Fruit fly (Drosophila melanogaster): ENCODE measurements around the gene ssp6.

The ssp6 gene

dm6 chr3L:6054803-6055202, 21.7 kb upstream of the ssp6 start, which contains the start of gene tant (continued):
- TF ChIP-seq stwl (tag; optimal IDR thresholded peaks at IDR 0.05) (peak; percentile 58), CG4360 (GFP tag; IDR thresholded peaks at IDR 0.05) (no peak), CG14860 (GFP tag; IDR thresholded peaks at IDR 0.05; ENCODE audit: partially characterized antibody) (peak; percentile 86), ato (GFP tag; IDR thresholded peaks at IDR 0.05; ENCODE audit: partially characterized antibody) (peak; percentile 86), Doc2 (GFP tag; IDR thresholded peaks at IDR 0.05) (no peak), CG33213 (GFP tag; optimal IDR thresholded peaks at IDR 0.05) (peak; percentile 64), yki (optimal IDR thresholded peaks at IDR 0.05) (peak; percentile 55), CG6854 (GFP tag; optimal IDR thresholded peaks at IDR 0.05) (no peak), CG2199 (GFP tag; IDR thresholded peaks at IDR 0.05) (no peak), CG10321 (GFP tag; IDR thresholded peaks at IDR 0.05) (no peak), CG13287 (GFP tag; IDR thresholded peaks at IDR 0.05; ENCODE audit: partially characterized antibody) (peak; percentile 92), grau (tag; optimal IDR thresholded peaks at IDR 0.05) (no peak), inv (GFP tag; IDR thresholded peaks at IDR 0.05; ENCODE audit: partially characterized antibody) (peak; percentile 92), CG11093 (GFP tag; IDR thresholded peaks at IDR 0.05) (no peak), sna (GFP tag; IDR thresholded peaks at IDR 0.05; ENCODE audit: partially characterized antibody) (peak; percentile 92), Scr (GFP tag; IDR thresholded peaks at IDR 0.05; ENCODE audit: partially characterized antibody) (peak; percentile 95), crp (GFP tag; optimal IDR thresholded peaks at IDR 0.05) (peak in 1 of 2 experiments; percentile 41), Xrp1 (GFP tag; IDR thresholded peaks at IDR 0.05) (no peak), Myb (GFP tag; optimal IDR thresholded peaks at IDR 0.05) (peak; percentile 100), CG9609 (GFP tag; optimal IDR thresholded peaks at IDR 0.05) (peak; percentile 23), fd96Cb (tag; optimal IDR thresholded peaks at IDR 0.05) (no peak), cg (GFP tag; optimal IDR thresholded peaks at IDR 0.05) (no peak), bigmax (GFP tag; optimal IDR thresholded peaks at IDR 0.05) (no peak), ewg (GFP tag; optimal IDR thresholded peaks at IDR 0.05) (peak; percentile 7), MTF-1 (GFP tag; optimal IDR thresholded peaks at IDR 0.05; ENCODE audit: borderline replicate concordance) (no peak), CG3838 (GFP tag; optimal IDR thresholded peaks at IDR 0.05) (no peak), Oaz (GFP tag; IDR thresholded peaks at IDR 0.05) (no peak), CG1603 (tag; optimal IDR thresholded peaks at IDR 0.05) (peak; percentile 31), CG8290 (GFP tag; optimal IDR thresholded peaks at IDR 0.05) (peak; percentile 36), CG8290 (tag; optimal IDR thresholded peaks at IDR 0.05) (no peak), hth (optimal IDR thresholded peaks at IDR 0.05) (no peak), Opbp (GFP tag; IDR thresholded peaks at IDR 0.05; ENCODE audit: partially characterized antibody) (peak; percentile 90), CG12391 (tag; optimal IDR thresholded peaks at IDR 0.05) (peak; percentile 24), CG10979 (tag; optimal IDR thresholded peaks at IDR 0.05) (peak; percentile 12), dm (GFP tag; optimal IDR thresholded peaks at IDR 0.05) (peak; percentile 27), sima (GFP tag; optimal IDR thresholded peaks at IDR 0.05) (no peak), CG31388 (GFP tag; optimal IDR thresholded peaks at IDR 0.05) (no peak), Med (GFP tag) (peak; percentile 65), CG4617 (GFP tag; optimal IDR thresholded peaks at IDR 0.05; ENCODE audit: borderline replicate concordance) (peak; percentile 86), Doc3 (GFP tag; IDR thresholded peaks at IDR 0.05; ENCODE audit: partially characterized antibody) (peak; percentile 89), dpn (GFP tag; optimal IDR thresholded peaks at IDR 0.05) (peak in 1 of 2 experiments; percentile 17), disco-r (GFP tag; optimal IDR thresholded peaks at IDR 0.05) (no peak), CG17829 (tag; optimal IDR thresholded peaks at IDR 0.05) (peak; percentile 8), CG12236 (GFP tag; optimal IDR thresholded peaks at IDR 0.05) (no peak), Xbp1 (GFP tag; optimal IDR thresholded peaks at IDR 0.05) (peak; percentile 11), CG2120 (GFP tag; optimal IDR thresholded peaks at IDR 0.05) (peak; percentile 16), CoRest (tag; optimal IDR thresholded peaks at IDR 0.05) (peak; percentile 66), Elba2 (GFP tag; optimal IDR thresholded peaks at IDR 0.05) (no peak), danr (GFP tag; IDR thresholded peaks at IDR 0.05) (no peak), CG42726 (GFP tag; IDR thresholded peaks at IDR 0.05; ENCODE audit: partially characterized antibody) (peak; percentile 74; the same call in 1 of the 2 replicates), CG30020 (tag; optimal IDR thresholded peaks at IDR 0.05) (peak; percentile 15)

Data from whole organism, embryonic.